Fruit fly (Drosophila melanogaster) whole organism, embryonic: Measurements from ENCODE around the gene Srr.

Experiments used
- CG10147 ChIP-seq: fragments of 200-800 bp; sonication (Bioruptor generic); optimal IDR thresholded peaks from 2 replicates; lab custom pipeline; 2019; ENCODE audit warnings: missing biosample characterization, mild to moderate bottlenecking, missing genetic modification characterization, moderate library complexity
- CG1024 ChIP-seq: fragments of 200-800 bp; sonication (Bioruptor generic); IDR thresholded peaks from 2 replicates; pipeline ENCODE4 v1.3.6; 2022; ENCODE audit warnings: missing biosample characterization, missing genetic modification characterization
- CG10366 ChIP-seq: fragments of 200-800 bp; sonication (Bioruptor generic); IDR thresholded peaks from 2 replicates; pipeline ENCODE4 v1.3.6; 2022; ENCODE audit warnings: missing biosample characterization, missing genetic modification characterization
- CG10654 ChIP-seq: fragments of 200-800 bp; sonication (Bioruptor generic); optimal IDR thresholded peaks from 2 replicates; lab custom pipeline; 2016; ENCODE audit warnings: missing biosample characterization, missing genetic modification characterization
- CG11504 ChIP-seq: fragments of 200-800 bp; sonication (Bioruptor generic); optimal IDR thresholded peaks from 3 replicates; lab custom pipeline; 2019; ENCODE audit warnings: missing biosample characterization, mild to moderate bottlenecking, missing genetic modification characterization, moderate library complexity
- CG12155 ChIP-seq: fragments of 200-800 bp; sonication (Bioruptor generic); optimal IDR thresholded peaks from 3 replicates; lab custom pipeline; 2016; ENCODE audit warnings: missing biosample characterization, missing genetic modification characterization
- CG12236 ChIP-seq: fragments of 200-800 bp; sonication (Bioruptor generic); optimal IDR thresholded peaks from 2 replicates; lab custom pipeline; 2016; ENCODE audit warnings: missing biosample characterization, missing genetic modification characterization
- CG12744 ChIP-seq: fragments of 200-800 bp; sonication (Bioruptor generic); optimal IDR thresholded peaks from 2 replicates; lab custom pipeline; 2016; ENCODE audit warnings: missing biosample characterization, missing genetic modification characterization
- CG12769 ChIP-seq: fragments of 200-800 bp; sonication (Bioruptor generic); optimal IDR thresholded peaks from 2 replicates; lab custom pipeline; 2019; ENCODE audit warnings: missing biosample characterization, mild to moderate bottlenecking, missing genetic modification characterization, moderate library complexity
- CG13894 ChIP-seq: fragments of 200-800 bp; sonication (Bioruptor generic); optimal IDR thresholded peaks from 3 replicates; lab custom pipeline; 2018; ENCODE audit warnings: missing biosample characterization, mild to moderate bottlenecking, missing genetic modification characterization, moderate library complexity
- CG14014 ChIP-seq: fragments of 200-800 bp; sonication (Bioruptor generic); IDR thresholded peaks from 2 replicates; pipeline ENCODE4 v1.3.6; 2022; ENCODE audit warnings: missing biosample characterization, missing genetic modification characterization
- CG15073 ChIP-seq: fragments of 200-800 bp; sonication (Bioruptor generic); optimal IDR thresholded peaks from 2 replicates; lab custom pipeline; 2016; ENCODE audit warnings: missing biosample characterization, missing genetic modification characterization
- CG15479 ChIP-seq: fragments of 200-800 bp; sonication (Bioruptor generic); optimal IDR thresholded peaks from 3 replicates; lab custom pipeline; 2019; ENCODE audit warnings: missing biosample characterization, mild to moderate bottlenecking, missing genetic modification characterization, moderate library complexity
- CG17328 ChIP-seq: fragments of 200-800 bp; sonication (Bioruptor generic); IDR thresholded peaks from 2 replicates; pipeline ENCODE4 v1.3.6; 2022; ENCODE audit warnings: missing biosample characterization, missing genetic modification characterization
- CG17359 ChIP-seq: fragments of 200-800 bp; sonication (Bioruptor generic); optimal IDR thresholded peaks from 3 replicates; lab custom pipeline; 2018; ENCODE audit warnings: missing biosample characterization, mild to moderate bottlenecking, missing genetic modification characterization, moderate library complexity
- CG17802 ChIP-seq: fragments of 200-800 bp; sonication (Bioruptor generic); optimal IDR thresholded peaks from 2 replicates; lab custom pipeline; 2018; ENCODE audit warnings: missing biosample characterization, mild to moderate bottlenecking, missing genetic modification characterization, moderate library complexity
- CG30403 ChIP-seq: fragments of 200-800 bp; sonication (Bioruptor generic); optimal IDR thresholded peaks from 3 replicates; lab custom pipeline; 2016; ENCODE audit warnings: missing biosample characterization, missing genetic modification characterization
- CG31224 ChIP-seq: fragments of 200-800 bp; sonication (Bioruptor generic); IDR thresholded peaks from 2 replicates; pipeline ENCODE4 v1.3.6; 2022; ENCODE audit warnings: missing biosample characterization, missing genetic modification characterization
- CG34422 ChIP-seq: fragments of 200-800 bp; sonication (Bioruptor generic); IDR thresholded peaks from 3 replicates; pipeline ENCODE4 v1.3.6; 2022; ENCODE audit warnings: missing biosample characterization, missing genetic modification characterization
- CG3995 ChIP-seq: fragments of 200-800 bp; sonication (Bioruptor generic); optimal IDR thresholded peaks from 3 replicates; lab custom pipeline; 2016; ENCODE audit warnings: missing biosample characterization, missing genetic modification characterization
- CG4282 ChIP-seq: fragments of 200-800 bp; sonication (Bioruptor generic); optimal IDR thresholded peaks from 2 replicates; lab custom pipeline; 2016; ENCODE audit warnings: missing biosample characterization, missing genetic modification characterization
- CG4424 ChIP-seq: fragments of 200-800 bp; sonication (Bioruptor generic); optimal IDR thresholded peaks from 3 replicates; lab custom pipeline; 2016; ENCODE audit warnings: missing biosample characterization, missing genetic modification characterization
- CG7556 ChIP-seq: fragments of 200-800 bp; sonication (Bioruptor generic); optimal IDR thresholded peaks from 2 replicates; lab custom pipeline; 2017; ENCODE audit warnings: missing biosample characterization, mild to moderate bottlenecking, missing genetic modification characterization
- CG8944 ChIP-seq: fragments of 200-800 bp; sonication (Bioruptor generic); optimal IDR thresholded peaks from 3 replicates; lab custom pipeline; 2016; ENCODE audit warnings: missing biosample characterization, missing genetic modification characterization
- Kr ChIP-seq: fragments of 200-800 bp; sonication (Bioruptor generic); optimal IDR thresholded peaks from 2 replicates; lab custom pipeline; 2017; ENCODE audit warnings: missing biosample characterization, mild to moderate bottlenecking, missing genetic modification characterization
- MTF-1 ChIP-seq: fragments of 200-800 bp; sonication (Bioruptor generic); optimal IDR thresholded peaks from 2 replicates; lab custom pipeline; 2018; ENCODE audit warnings: missing biosample characterization, mild to moderate bottlenecking, missing genetic modification characterization, borderline replicate concordance
- Mad ChIP-seq: fragments of 200-800 bp; sonication (Bioruptor generic); optimal IDR thresholded peaks from 2 replicates; lab custom pipeline; 2016; ENCODE audit warnings: missing biosample characterization, missing genetic modification characterization
- NK7.1 ChIP-seq: fragments of 200-800 bp; sonication (Bioruptor generic); optimal IDR thresholded peaks from 3 replicates; lab custom pipeline; 2016; ENCODE audit warnings: missing biosample characterization, missing genetic modification characterization
- Ptx1 ChIP-seq: fragments of 200-800 bp; sonication (Bioruptor generic); IDR thresholded peaks from 2 replicates; pipeline ENCODE4 v1.3.6; 2022; ENCODE audit warnings: missing biosample characterization, missing genetic modification characterization
- Sin3A ChIP-seq: fragments of >200 bp; optimal IDR thresholded peaks from 2 replicates; lab custom pipeline; 2018
- Tbp ChIP-seq: fragments of >200 bp; optimal IDR thresholded peaks from 2 replicates; lab custom pipeline; 2018; ENCODE audit warnings: missing biosample characterization, missing genetic modification characterization
- Trl ChIP-seq, 3 experiments: fragments of >200 bp in 2 of 3; fragments of 200-800 bp in 1 of 3; sonication (Bioruptor generic) in 1 of 3; optimal IDR thresholded peaks; 2 replicates in 1 of 3; 3 replicates in 2 of 3; lab custom pipeline; 2016 to 2017; ENCODE audit warnings: missing biosample characterization in 1 of 3, missing genetic modification characterization in 1 of 3
- eve ChIP-seq, 2 experiments: fragments of >200 bp; optimal IDR thresholded peaks; 2 replicates each; lab custom pipeline; 2017; ENCODE audit warnings: missing biosample characterization in 2 of 2, missing genetic modification characterization in 2 of 2
- ftz-f1 ChIP-seq: fragments of 200-800 bp; sonication (Bioruptor generic); optimal IDR thresholded peaks from 2 replicates; lab custom pipeline; 2016; ENCODE audit warnings: missing biosample characterization, missing genetic modification characterization
- h ChIP-seq: fragments of >200 bp; optimal IDR thresholded peaks from 2 replicates; lab custom pipeline; 2017
- her ChIP-seq: fragments of 200-800 bp; sonication (Bioruptor generic); optimal IDR thresholded peaks from 2 replicates; lab custom pipeline; 2016; ENCODE audit warnings: missing biosample characterization, missing genetic modification characterization
- hkb ChIP-seq, 2 experiments: fragments of 200-800 bp in 1 of 2; fragments of >200 bp in 1 of 2; sonication (Bioruptor generic) in 1 of 2; IDR thresholded peaks in 1 of 2; optimal IDR thresholded peaks in 1 of 2; 2 replicates each; pipeline versions ENCODE4 v1.3.6 to Lab custom; 2017 to 2022; ENCODE audit warnings: missing biosample characterization in 1 of 2, missing genetic modification characterization in 1 of 2
- insv ChIP-seq, 2 experiments: fragments of 200-800 bp; sonication (Bioruptor generic); optimal IDR thresholded peaks; 3 replicates each; lab custom pipeline; 2016 to 2018; ENCODE audit warnings: missing biosample characterization in 2 of 2, missing genetic modification characterization in 2 of 2
- lbe ChIP-seq: fragments of 200-800 bp; sonication (Bioruptor generic); optimal IDR thresholded peaks from 2 replicates; lab custom pipeline; 2016; ENCODE audit warnings: missing biosample characterization, mild to moderate bottlenecking, missing genetic modification characterization
- lilli ChIP-seq: fragments of 200-800 bp; sonication (Bioruptor generic); optimal IDR thresholded peaks from 3 replicates; lab custom pipeline; 2016; ENCODE audit warnings: missing biosample characterization, missing genetic modification characterization
- p53 ChIP-seq: fragments of 200-800 bp; sonication (Bioruptor generic); optimal IDR thresholded peaks from 2 replicates; lab custom pipeline; 2016; ENCODE audit warnings: missing biosample characterization, missing genetic modification characterization
- pzg ChIP-seq: fragments of 200-800 bp; sonication (Bioruptor generic); optimal IDR thresholded peaks from 3 replicates; lab custom pipeline; 2018; ENCODE audit warnings: missing biosample characterization, mild to moderate bottlenecking, missing genetic modification characterization, moderate library complexity
- sens-2 ChIP-seq: fragments of 200-800 bp; sonication (Bioruptor generic); IDR thresholded peaks from 2 replicates; pipeline ENCODE4 v1.3.6; 2022; ENCODE audit warnings: missing biosample characterization, missing genetic modification characterization
- slou ChIP-seq: fragments of 200-800 bp; sonication (Bioruptor generic); optimal IDR thresholded peaks from 3 replicates; lab custom pipeline; 2016; ENCODE audit warnings: missing biosample characterization, missing genetic modification characterization
- stc ChIP-seq: fragments of 200-800 bp; sonication (Bioruptor generic); IDR thresholded peaks from 2 replicates; pipeline ENCODE4 v1.3.6; 2022; ENCODE audit warnings: missing biosample characterization, missing genetic modification characterization
- ttk ChIP-seq: fragments of 200-800 bp; sonication (Bioruptor generic); IDR thresholded peaks from 2 replicates; pipeline ENCODE4 v2.1.2; 2022; ENCODE audit warnings: missing biosample characterization, missing genetic modification characterization
- unpg ChIP-seq: fragments of 200-800 bp; sonication (Bioruptor generic); optimal IDR thresholded peaks from 3 replicates; lab custom pipeline; 2018; ENCODE audit warnings: missing biosample characterization, mild to moderate bottlenecking, missing genetic modification characterization, moderate library complexity
- wek ChIP-seq: fragments of 200-800 bp; sonication (Bioruptor generic); optimal IDR thresholded peaks from 3 replicates; lab custom pipeline; 2018; ENCODE audit warnings: missing biosample characterization, mild to moderate bottlenecking, missing genetic modification characterization, moderate library complexity
- yki ChIP-seq: fragments of >200 bp; optimal IDR thresholded peaks from 3 replicates; lab custom pipeline; 2018
- zen ChIP-seq: fragments of 200-800 bp; sonication (Bioruptor generic); optimal IDR thresholded peaks from 3 replicates; lab custom pipeline; 2018; ENCODE audit warnings: missing biosample characterization, mild to moderate bottlenecking, missing genetic modification characterization, moderate library complexity
- zfh1 ChIP-seq: fragments of 200-800 bp; sonication (Bioruptor generic); IDR thresholded peaks from 3 replicates; pipeline ENCODE4 v1.3.6; 2022; ENCODE audit warnings: missing biosample characterization, missing genetic modification characterization

Gene Srr

dm6 chr3R:9342248-9342882, 22.8 kb upstream of the Srr start (continued):
- TF ChIP-seq lbe (GFP tag; lab: Kevin White, UChicago) (peak; percentile 63), Trl (optimal IDR thresholded peaks at IDR 0.05; lab: Kevin White, UChicago) (peak; percentile 61 to 67), Trl (GFP tag; optimal IDR thresholded peaks at IDR 0.05; lab: Kevin White, UChicago) (peak; percentile 47), sens-2 (GFP tag; lab: Robert Waterston, UW) (no peak), h (no peak), unpg (GFP tag; lab: Kevin White, UChicago) (peak; percentile 65), slou (GFP tag; lab: Kevin White, UChicago) (no peak), CG4282 (GFP tag; lab: Kevin White, UChicago) (no peak), Ptx1 (GFP tag; lab: Robert Waterston, UW) (no peak), CG10654 (GFP tag; lab: Kevin White, UChicago) (peak; percentile 20), CG4424 (GFP tag; lab: Kevin White, UChicago) (peak; percentile 24), CG12155 (GFP tag; lab: Kevin White, UChicago) (peak; percentile 43), Mad (GFP tag; lab: Kevin White, UChicago) (no peak), Kr (GFP tag; lab: Kevin White, UChicago) (no peak), CG17802 (no peak), CG15073 (GFP tag; lab: Kevin White, UChicago) (no peak), CG17328 (GFP tag; lab: Robert Waterston, UW) (no peak), CG1024 (GFP tag; lab: Robert Waterston, UW) (no peak), CG15479 (GFP tag; lab: Kevin White, UChicago) (no peak), CG12744 (GFP tag; lab: Kevin White, UChicago) (no peak), CG14014 (GFP tag; lab: Robert Waterston, UW) (peak; percentile 11; the same call in 1 of the 2 replicates), CG30403 (GFP tag; lab: Kevin White, UChicago) (peak; percentile 38), zen (tag; lab: Kevin White, UChicago) (no peak), CG7556 (peak; percentile 50), wek (peak; percentile 75), ftz-f1 (GFP tag; lab: Kevin White, UChicago) (peak; percentile 11), hkb (optimal IDR thresholded peaks at IDR 0.05; lab: Kevin White, UChicago) (no peak), hkb (GFP tag; IDR thresholded peaks at IDR 0.05; lab: Robert Waterston, UW) (peak; percentile 57; the same call in 1 of the 2 replicates), eve (GFP tag; optimal IDR thresholded peaks at IDR 0.05; lab: Kevin White, UChicago) (peak in 1 of 2 experiments; percentile 71), CG13894 (peak; percentile 54), CG34422 (GFP tag; lab: Robert Waterston, UW) (peak; percentile 34; the same call in 1 of the 3 replicates), MTF-1 (peak; percentile 60), Sin3A (lab: Kevin White, UChicago) (no peak), p53 (GFP tag; lab: Kevin White, UChicago) (no peak), CG12236 (no peak), CG11504 (tag; lab: Kevin White, UChicago) (peak; percentile 62), CG10147 (GFP tag; lab: Kevin White, UChicago) (no peak), Tbp (GFP tag; lab: Kevin White, UChicago) (no peak), CG3995 (GFP tag; lab: Kevin White, UChicago) (peak; percentile 10), her (GFP tag; lab: Kevin White, UChicago) (no peak), pzg (no peak), stc (peak; percentile 55; the same call in 1 of the 2 replicates), yki (lab: Kevin White, UChicago) (no peak), CG8944 (GFP tag; lab: Kevin White, UChicago) (no peak), zfh1 (peak; percentile 63; the same call in 1 of the 3 replicates), insv (GFP tag; optimal IDR thresholded peaks at IDR 0.05; lab: Kevin White, UChicago) (peak in 1 of 2 experiments; percentile 38), ttk (no peak), NK7.1 (GFP tag; lab: Kevin White, UChicago) (no peak), lilli (peak; percentile 20), CG10366 (peak; percentile 7; the same call in 1 of the 2 replicates), CG12769 (tag; lab: Kevin White, UChicago) (peak; percentile 36), CG31224 (GFP tag; lab: Robert Waterston, UW) (no peak; the same call in 1 of the 2 replicates), CG17359 (tag; lab: Kevin White, UChicago) (peak; percentile 67)
